Fruit fly (Drosophila melanogaster) whole organism, embryonic: ENCODE data around the gene Eig71Ek.

ENCODE experiments used
- ATbp ChIP-seq: fragments of 200-800 bp; sonication (Bioruptor generic); optimal IDR thresholded peaks from 2 replicates; lab custom pipeline; 2017; ENCODE audit warnings: missing biosample characterization, mild to moderate bottlenecking, missing genetic modification characterization, missing genetic modification reagents
- Abd-B ChIP-seq: fragments of 200-800 bp; sonication (Bioruptor generic); optimal IDR thresholded peaks from 2 replicates; lab custom pipeline; 2018; ENCODE audit warnings: missing biosample characterization, mild to moderate bottlenecking, missing genetic modification characterization, moderate library complexity
- Antp ChIP-seq: fragments of 200-800 bp; sonication (Bioruptor generic); optimal IDR thresholded peaks from 3 replicates; lab custom pipeline; 2016; ENCODE audit warnings: missing biosample characterization, missing genetic modification characterization
- Atf6 ChIP-seq: fragments of 200-800 bp; sonication (Bioruptor generic); IDR thresholded peaks from 2 replicates; pipeline ENCODE4 v1.3.6; 2022; ENCODE audit warnings: missing biosample characterization, missing genetic modification characterization
- B-H1 ChIP-seq: fragments of 200-800 bp; sonication (Bioruptor generic); IDR thresholded peaks from 3 replicates; pipeline ENCODE4 v1.3.6; 2022; ENCODE audit warnings: missing biosample characterization, missing genetic modification characterization
- Bgb ChIP-seq: fragments of 200-800 bp; sonication (Bioruptor generic); IDR thresholded peaks from 2 replicates; pipeline ENCODE4 v1.3.6; 2022; ENCODE audit warnings: missing biosample characterization, missing genetic modification characterization; ENCODE audit not compliant: partially characterized antibody
- BtbVII ChIP-seq: fragments of 200-800 bp; sonication (Bioruptor generic); optimal IDR thresholded peaks from 3 replicates; lab custom pipeline; 2017; ENCODE audit warnings: missing biosample characterization, mild to moderate bottlenecking, missing genetic modification characterization
- CG10321 ChIP-seq: fragments of 200-800 bp; sonication (Bioruptor generic); IDR thresholded peaks from 2 replicates; pipeline ENCODE4 v1.3.6; 2022; ENCODE audit warnings: missing biosample characterization, missing genetic modification characterization
- CG10565 ChIP-seq: fragments of 200-800 bp; sonication (Bioruptor generic); optimal IDR thresholded peaks from 3 replicates; lab custom pipeline; 2016; ENCODE audit warnings: missing biosample characterization, mild to moderate bottlenecking, missing genetic modification characterization
- CG11247 ChIP-seq: fragments of 200-800 bp; sonication (Bioruptor generic); IDR thresholded peaks from 2 replicates; pipeline ENCODE4 v1.3.6; 2022; ENCODE audit warnings: missing biosample characterization, missing genetic modification characterization
- CG12236 ChIP-seq: fragments of 200-800 bp; sonication (Bioruptor generic); optimal IDR thresholded peaks from 2 replicates; lab custom pipeline; 2016; ENCODE audit warnings: missing biosample characterization, missing genetic modification characterization
- CG12659 ChIP-seq: fragments of 200-800 bp; sonication (Bioruptor generic); optimal IDR thresholded peaks from 3 replicates; lab custom pipeline; 2017; ENCODE audit warnings: mild to moderate bottlenecking, missing biosample characterization, missing genetic modification reagents, missing genetic modification characterization
- CG13775 ChIP-seq: fragments of 200-800 bp; sonication (Bioruptor generic); optimal IDR thresholded peaks from 3 replicates; lab custom pipeline; 2017; ENCODE audit warnings: missing biosample characterization, mild to moderate bottlenecking, missing genetic modification characterization
- CG14965 ChIP-seq: fragments of 200-800 bp; sonication (Bioruptor generic); optimal IDR thresholded peaks from 2 replicates; lab custom pipeline; 2016; ENCODE audit warnings: missing biosample characterization, missing genetic modification characterization, borderline replicate concordance
- CG18619 ChIP-seq: fragments of 200-800 bp; sonication (Bioruptor generic); optimal IDR thresholded peaks from 3 replicates; lab custom pipeline; 2017; ENCODE audit warnings: missing biosample characterization, mild to moderate bottlenecking, missing genetic modification characterization
- CG3407 ChIP-seq: fragments of 200-800 bp; sonication (Bioruptor generic); optimal IDR thresholded peaks from 2 replicates; lab custom pipeline; 2018; ENCODE audit warnings: missing biosample characterization, mild to moderate bottlenecking, missing genetic modification characterization
- CG3726 ChIP-seq: fragments of 200-800 bp; sonication (Bioruptor generic); IDR thresholded peaks from 3 replicates; pipeline ENCODE4, ENCODE4 v1.3.6; 2022; ENCODE audit warnings: missing biosample characterization, missing genetic modification characterization
- CG5953 ChIP-seq: fragments of 200-800 bp; sonication (Bioruptor generic); IDR thresholded peaks from 2 replicates; pipeline ENCODE4 v1.3.6; 2022; ENCODE audit warnings: missing biosample characterization, missing genetic modification characterization
- CG7987 ChIP-seq: fragments of 200-800 bp; sonication (Bioruptor generic); optimal IDR thresholded peaks from 2 replicates; lab custom pipeline; 2018; ENCODE audit warnings: missing biosample characterization, mild to moderate bottlenecking, missing genetic modification characterization, moderate library complexity
- CG8944 ChIP-seq: fragments of 200-800 bp; sonication (Bioruptor generic); optimal IDR thresholded peaks from 3 replicates; lab custom pipeline; 2016; ENCODE audit warnings: missing biosample characterization, missing genetic modification characterization
- CG9797 ChIP-seq: fragments of 200-800 bp; sonication (Bioruptor generic); optimal IDR thresholded peaks from 3 replicates; lab custom pipeline; 2018; ENCODE audit warnings: missing biosample characterization, mild to moderate bottlenecking, missing genetic modification characterization
- CG9932 ChIP-seq: fragments of 200-800 bp; sonication (Bioruptor generic); IDR thresholded peaks from 2 replicates; pipeline ENCODE4 v1.3.6; 2022; ENCODE audit warnings: missing biosample characterization, missing genetic modification characterization
- CoRest ChIP-seq: fragments of 200-800 bp; sonication (Bioruptor generic); optimal IDR thresholded peaks from 3 replicates; lab custom pipeline; 2018; ENCODE audit warnings: missing biosample characterization, mild to moderate bottlenecking, missing genetic modification characterization, moderate library complexity
- Doc2 ChIP-seq: fragments of 200-800 bp; sonication (Bioruptor generic); IDR thresholded peaks from 2 replicates; pipeline ENCODE4 v1.3.6; 2022; ENCODE audit warnings: missing biosample characterization, missing genetic modification characterization
- Eip74EF ChIP-seq, 2 experiments: fragments of 200-800 bp in 1 of 2; fragments of >200 bp in 1 of 2; sonication (Bioruptor generic) in 1 of 2; optimal IDR thresholded peaks; 2 replicates each; lab custom pipeline; 2017 to 2019; ENCODE audit warnings: missing biosample characterization in 2 of 2, missing genetic modification characterization in 2 of 2, mild to moderate bottlenecking in 1 of 2, moderate library complexity in 1 of 2
- GATAe ChIP-seq: fragments of 200-800 bp; sonication (Bioruptor generic); conservative IDR thresholded peaks from 2 replicates; pipeline ENCODE4 v1.3.6; 2022; ENCODE audit warnings: missing biosample characterization, missing genetic modification characterization
- HLH3B ChIP-seq: fragments of 200-800 bp; sonication (Bioruptor generic); IDR thresholded peaks from 2 replicates; pipeline ENCODE4 v1.3.6; 2022; ENCODE audit warnings: missing biosample characterization, missing genetic modification characterization
- HLHmδ ChIP-seq: fragments of 200-800 bp; sonication (Bioruptor generic); optimal IDR thresholded peaks from 2 replicates; lab custom pipeline; 2018; ENCODE audit warnings: missing biosample characterization, mild to moderate bottlenecking, missing genetic modification characterization, moderate library complexity
- Optix ChIP-seq: fragments of 200-800 bp; sonication (Bioruptor generic); IDR thresholded peaks from 3 replicates; pipeline ENCODE4 v1.3.6; 2022; ENCODE audit warnings: missing biosample characterization, missing genetic modification characterization
- Sox102F ChIP-seq: fragments of 200-800 bp; sonication (Bioruptor generic); optimal IDR thresholded peaks from 2 replicates; lab custom pipeline; 2018; ENCODE audit warnings: missing biosample characterization, mild to moderate bottlenecking, missing genetic modification characterization, moderate library complexity
- Stat92E ChIP-seq, 3 experiments: fragments of >200 bp in 2 of 3; fragments of 200-800 bp in 1 of 3; sonication (Bioruptor generic) in 1 of 3; optimal IDR thresholded peaks; 2 replicates each; lab custom pipeline; 2017 to 2019; ENCODE audit warnings: missing biosample characterization in 3 of 3, missing genetic modification characterization in 3 of 3, mild to moderate bottlenecking in 1 of 3, moderate library complexity in 1 of 3
- Taf1 ChIP-seq: fragments of 200-800 bp; sonication (Bioruptor generic); IDR thresholded peaks from 2 replicates; pipeline ENCODE4 v1.3.6; 2022; ENCODE audit warnings: missing biosample characterization, missing genetic modification characterization
- Usf ChIP-seq: fragments of 200-800 bp; sonication (Bioruptor generic); optimal IDR thresholded peaks from 2 replicates; lab custom pipeline; 2017; ENCODE audit warnings: missing genotype, missing biosample characterization, missing genetic modification characterization
- Xbp1 ChIP-seq: fragments of 200-800 bp; sonication (Bioruptor generic); optimal IDR thresholded peaks from 3 replicates; lab custom pipeline; 2016; ENCODE audit warnings: missing biosample characterization, mild to moderate bottlenecking, missing genetic modification characterization
- ase ChIP-seq: fragments of 200-800 bp; sonication (Bioruptor generic); IDR thresholded peaks from 3 replicates; pipeline ENCODE4 v1.3.6; 2022; ENCODE audit warnings: missing biosample characterization, missing genetic modification characterization
- caup ChIP-seq: fragments of 200-800 bp; sonication (Bioruptor generic); optimal IDR thresholded peaks from 3 replicates; lab custom pipeline; 2017; ENCODE audit warnings: missing biosample characterization, mild to moderate bottlenecking, missing genetic modification characterization, moderate library complexity; ENCODE audit not compliant: severe bottlenecking
- cg ChIP-seq: fragments of 200-800 bp; sonication (Bioruptor generic); optimal IDR thresholded peaks from 3 replicates; lab custom pipeline; 2019; ENCODE audit warnings: missing biosample characterization, mild to moderate bottlenecking, missing genetic modification characterization, moderate library complexity
- chif ChIP-seq, 2 experiments: fragments of 200-800 bp; sonication (Bioruptor generic); optimal IDR thresholded peaks; 3 replicates each; lab custom pipeline; 2016; ENCODE audit warnings: missing biosample characterization in 2 of 2, missing genetic modification characterization in 2 of 2
- danr ChIP-seq: fragments of 200-800 bp; sonication (Bioruptor generic); IDR thresholded peaks from 2 replicates; pipeline ENCODE4 v1.3.6; 2022; ENCODE audit warnings: missing biosample characterization, missing genetic modification characterization
- ems ChIP-seq: fragments of 200-800 bp; sonication (Bioruptor generic); optimal IDR thresholded peaks from 3 replicates; lab custom pipeline; 2016; ENCODE audit warnings: missing biosample characterization, missing genetic modification characterization
- gfzf ChIP-seq: fragments of 200-800 bp; sonication (Bioruptor generic); optimal IDR thresholded peaks from 2 replicates; lab custom pipeline; 2016; ENCODE audit warnings: missing biosample characterization, mild to moderate bottlenecking, missing genetic modification characterization, moderate library complexity
- klu ChIP-seq: fragments of 200-800 bp; sonication (Bioruptor generic); IDR thresholded peaks from 2 replicates; pipeline ENCODE4 v1.3.6; 2022; ENCODE audit warnings: missing biosample characterization, missing genetic modification characterization
- lab ChIP-seq: fragments of 200-800 bp; sonication (Bioruptor generic); optimal IDR thresholded peaks from 3 replicates; lab custom pipeline; 2017; ENCODE audit warnings: missing biosample characterization, missing genetic modification characterization, mild to moderate bottlenecking, moderate library complexity, missing genetic modification reagents
- lola ChIP-seq, 3 experiments: fragments of >200 bp in 2 of 3; fragments of 200-800 bp in 1 of 3; sonication (Bioruptor generic) in 1 of 3; optimal IDR thresholded peaks; 2 replicates each; lab custom pipeline; 2017 to 2019; ENCODE audit warnings: missing biosample characterization in 3 of 3, missing genetic modification characterization in 3 of 3, mild to moderate bottlenecking in 1 of 3, moderate library complexity in 1 of 3
- mirr ChIP-seq: fragments of 200-800 bp; sonication (Bioruptor generic); optimal IDR thresholded peaks from 3 replicates; lab custom pipeline; 2018; ENCODE audit warnings: missing biosample characterization, mild to moderate bottlenecking, missing genetic modification characterization
- psq ChIP-seq: fragments of 200-800 bp; sonication (Bioruptor generic); optimal IDR thresholded peaks from 2 replicates; lab custom pipeline; 2017; ENCODE audit warnings: missing biosample characterization, missing genetic modification characterization
- ro ChIP-seq: fragments of 200-800 bp; sonication (Bioruptor generic); IDR thresholded peaks from 2 replicates; pipeline ENCODE4 v1.3.6; 2022; ENCODE audit warnings: missing biosample characterization, missing genetic modification characterization
- sisA ChIP-seq: fragments of 200-800 bp; sonication (Bioruptor generic); IDR thresholded peaks from 2 replicates; pipeline ENCODE4 v1.3.6; 2022; ENCODE audit warnings: missing biosample characterization, missing genetic modification characterization

Eig71Ek gene

dm6 chr3L:15619626-15620247, 41.3 kb upstream of the Eig71Ek start, which contains the start of gene Phs (continued):
- TF ChIP-seq CG18619 (GFP tag; lab: Kevin White, UChicago) (peak; percentile 76), CG5953 (peak; percentile 65), ase (peak; percentile 53; the same call in 1 of the 3 replicates), CG9932 (GFP tag; lab: Robert Waterston, UW) (peak; percentile 96), BtbVII (GFP tag; lab: Kevin White, UChicago) (peak; percentile 52), GATAe (GFP tag; lab: Robert Waterston, UW) (no peak), Eip74EF (GFP tag; optimal IDR thresholded peaks at IDR 0.05; lab: Kevin White, UChicago) (no peak), lab (peak; percentile 90), caup (GFP tag; lab: Kevin White, UChicago) (peak; percentile 88), HLHmδ (peak; percentile 32), CG12236 (GFP tag; lab: Kevin White, UChicago) (peak; percentile 56), CG11247 (peak; percentile 91), klu (GFP tag; lab: Robert Waterston, UW) (peak; percentile 73), Usf (GFP tag; lab: Kevin White, UChicago) (peak; percentile 48), ems (GFP tag; lab: Kevin White, UChicago) (peak; percentile 80), psq (GFP tag; lab: Kevin White, UChicago) (peak; percentile 56), ATbp (GFP tag; lab: Kevin White, UChicago) (peak; percentile 67), mirr (GFP tag; lab: Kevin White, UChicago) (peak; percentile 53), CG12659 (GFP tag; lab: Kevin White, UChicago) (peak; percentile 83), Taf1 (GFP tag; lab: Robert Waterston, UW) (no peak), B-H1 (GFP tag; lab: Robert Waterston, UW) (no peak), danr (GFP tag; lab: Robert Waterston, UW) (no peak), chif (GFP tag; optimal IDR thresholded peaks at IDR 0.05; lab: Kevin White, UChicago) (peak; percentile 72 to 87), Bgb (GFP tag; lab: Robert Waterston, UW) (peak; percentile 65), Antp (peak; percentile 93), CG10565 (GFP tag; lab: Kevin White, UChicago) (no peak), Optix (GFP tag; lab: Robert Waterston, UW) (peak; percentile 49; the same call in 1 of the 3 replicates), CoRest (tag; lab: Kevin White, UChicago) (peak; percentile 57), HLH3B (GFP tag; lab: Robert Waterston, UW) (peak; percentile 70), CG9797 (peak; percentile 52), CG13775 (GFP tag; lab: Kevin White, UChicago) (peak; percentile 9), ro (GFP tag; lab: Robert Waterston, UW) (no peak; the same call in 1 of the 2 replicates), CG10321 (GFP tag; lab: Robert Waterston, UW) (0 out of 2 replicates have a peak, but pooled peaks have one; percentile 34), gfzf (peak; percentile 35), CG3726 (GFP tag; lab: Robert Waterston, UW) (no peak), CG7987 (GFP tag; lab: Kevin White, UChicago) (peak; percentile 88), Atf6 (peak; percentile 72), Sox102F (peak; percentile 37), CG14965 (GFP tag; lab: Kevin White, UChicago) (peak; percentile 52), Stat92E (GFP tag; optimal IDR thresholded peaks at IDR 0.05; lab: Kevin White, UChicago) (peak in 1 of 3 experiments; percentile 1), cg (GFP tag; lab: Kevin White, UChicago) (peak; percentile 98), CG8944 (GFP tag; lab: Kevin White, UChicago) (peak; percentile 90), lola (GFP tag; optimal IDR thresholded peaks at IDR 0.05; lab: Kevin White, UChicago) (peak in 1 of 3 experiments; percentile 30), Doc2 (GFP tag; lab: Robert Waterston, UW) (no peak), CG3407 (GFP tag; lab: Kevin White, UChicago) (peak; percentile 60), Abd-B (no peak), sisA (GFP tag; lab: Robert Waterston, UW) (peak; percentile 73), Xbp1 (GFP tag; lab: Kevin White, UChicago) (peak; percentile 81)
